Fruit fly (Drosophila melanogaster) whole organism, embryonic: Measurements from ENCODE around the gene CG8379.

ENCODE experiments used
- Awh ChIP-seq: fragments of 200-800 bp; sonication (Bioruptor generic); IDR thresholded peaks from 2 replicates; pipeline ENCODE4, ENCODE4 v1.3.6; 2022; ENCODE audit warnings: missing biosample characterization, missing genetic modification characterization
- CG10654 ChIP-seq: fragments of 200-800 bp; sonication (Bioruptor generic); optimal IDR thresholded peaks from 2 replicates; lab custom pipeline; 2016; ENCODE audit warnings: missing biosample characterization, missing genetic modification characterization
- CG11560 ChIP-seq: fragments of 200-800 bp; sonication (Bioruptor generic); IDR thresholded peaks from 3 replicates; pipeline ENCODE4 v1.3.6; 2022; ENCODE audit warnings: missing biosample characterization, missing genetic modification characterization
- CG11723 ChIP-seq: fragments of 200-800 bp; sonication (Bioruptor generic); optimal IDR thresholded peaks from 2 replicates; lab custom pipeline; 2017; ENCODE audit warnings: missing biosample characterization, mild to moderate bottlenecking, missing genetic modification characterization
- CG12104 ChIP-seq: fragments of 200-800 bp; sonication (Bioruptor generic); optimal IDR thresholded peaks from 3 replicates; lab custom pipeline; 2016; ENCODE audit warnings: missing biosample characterization, missing genetic modification characterization
- CG13287 ChIP-seq: fragments of 200-800 bp; sonication (Bioruptor generic); IDR thresholded peaks from 2 replicates; pipeline ENCODE4 v1.3.6; 2022; ENCODE audit warnings: missing biosample characterization, missing genetic modification characterization; ENCODE audit not compliant: partially characterized antibody
- CG13894 ChIP-seq: fragments of 200-800 bp; sonication (Bioruptor generic); optimal IDR thresholded peaks from 3 replicates; lab custom pipeline; 2018; ENCODE audit warnings: missing biosample characterization, mild to moderate bottlenecking, missing genetic modification characterization, moderate library complexity
- CG1647 ChIP-seq: fragments of 200-800 bp; sonication (Bioruptor generic); optimal IDR thresholded peaks from 3 replicates; lab custom pipeline; 2016; ENCODE audit warnings: missing biosample characterization, missing genetic modification characterization
- CG16815 ChIP-seq: fragments of 200-800 bp; sonication (Bioruptor generic); optimal IDR thresholded peaks from 3 replicates; lab custom pipeline; 2017; ENCODE audit warnings: missing biosample characterization, mild to moderate bottlenecking, missing genetic modification characterization
- CG16863 ChIP-seq: fragments of 200-800 bp; sonication (Bioruptor generic); optimal IDR thresholded peaks from 3 replicates; lab custom pipeline; 2016; ENCODE audit warnings: missing biosample characterization, missing genetic modification characterization
- CG1832 ChIP-seq: fragments of 200-800 bp; sonication (Bioruptor generic); optimal IDR thresholded peaks from 2 replicates; lab custom pipeline; 2017; ENCODE audit warnings: missing biosample characterization, mild to moderate bottlenecking, missing genetic modification characterization, inconsistent platforms
- CG2199 ChIP-seq: fragments of 200-800 bp; sonication (Bioruptor generic); IDR thresholded peaks from 3 replicates; pipeline ENCODE4 v1.3.6; 2022; ENCODE audit warnings: missing biosample characterization, missing genetic modification characterization
- CG3065 ChIP-seq: fragments of 200-800 bp; sonication (Bioruptor generic); optimal IDR thresholded peaks from 2 replicates; lab custom pipeline; 2016; ENCODE audit warnings: missing biosample characterization, missing genetic modification characterization
- CG3838 ChIP-seq: fragments of 200-800 bp; sonication (Bioruptor generic); optimal IDR thresholded peaks from 3 replicates; lab custom pipeline; 2016; ENCODE audit warnings: missing biosample characterization, missing genetic modification characterization
- CG4360 ChIP-seq: fragments of 200-800 bp; sonication (Bioruptor generic); IDR thresholded peaks from 2 replicates; pipeline ENCODE4 v1.3.6; 2022; ENCODE audit warnings: missing biosample characterization, missing genetic modification characterization
- CG4730 ChIP-seq: fragments of 200-800 bp; sonication (Bioruptor generic); IDR thresholded peaks from 2 replicates; pipeline ENCODE4 v1.3.6; 2022; ENCODE audit warnings: missing biosample characterization, missing genetic modification characterization
- CG6175 ChIP-seq: fragments of 200-800 bp; sonication (Bioruptor generic); IDR thresholded peaks from 3 replicates; pipeline ENCODE4 v1.3.6; 2022; ENCODE audit warnings: missing biosample characterization, missing genetic modification characterization
- CG9932 ChIP-seq: fragments of 200-800 bp; sonication (Bioruptor generic); IDR thresholded peaks from 2 replicates; pipeline ENCODE4 v1.3.6; 2022; ENCODE audit warnings: missing biosample characterization, missing genetic modification characterization
- Fer3 ChIP-seq: fragments of 200-800 bp; sonication (Bioruptor generic); optimal IDR thresholded peaks from 2 replicates; lab custom pipeline; 2018; ENCODE audit warnings: missing biosample characterization, mild to moderate bottlenecking, missing genetic modification characterization, moderate library complexity
- H2.0 ChIP-seq: fragments of 200-800 bp; sonication (Bioruptor generic); IDR thresholded peaks from 2 replicates; pipeline ENCODE4 v1.3.6; 2022; ENCODE audit warnings: missing biosample characterization, missing genetic modification characterization
- HHEX ChIP-seq: fragments of 200-800 bp; sonication (Bioruptor generic); optimal IDR thresholded peaks from 3 replicates; lab custom pipeline; 2017; ENCODE audit warnings: missing biosample characterization, mild to moderate bottlenecking, missing genetic modification characterization, missing genetic modification reagents
- HLH4C ChIP-seq: fragments of 200-800 bp; sonication (Bioruptor generic); IDR thresholded peaks from 3 replicates; pipeline ENCODE4 v1.3.6; 2022; ENCODE audit warnings: missing biosample characterization, missing genetic modification characterization; ENCODE audit not compliant: partially characterized antibody
- Lim3 ChIP-seq: fragments of 200-800 bp; sonication (Bioruptor generic); IDR thresholded peaks from 2 replicates; pipeline ENCODE4 v1.3.6; 2022; ENCODE audit warnings: missing biosample characterization, missing genetic modification characterization
- Mad ChIP-seq: fragments of 200-800 bp; sonication (Bioruptor generic); optimal IDR thresholded peaks from 2 replicates; lab custom pipeline; 2016; ENCODE audit warnings: missing biosample characterization, missing genetic modification characterization
- Meics ChIP-seq: fragments of 200-800 bp; sonication (Bioruptor generic); optimal IDR thresholded peaks from 2 replicates; lab custom pipeline; 2017; ENCODE audit warnings: missing biosample characterization, mild to moderate bottlenecking, missing genetic modification characterization
- NC2β ChIP-seq: fragments of 200-800 bp; sonication (Bioruptor generic); optimal IDR thresholded peaks from 2 replicates; lab custom pipeline; 2016; ENCODE audit warnings: missing biosample characterization, missing genetic modification characterization
- NK7.1 ChIP-seq: fragments of 200-800 bp; sonication (Bioruptor generic); optimal IDR thresholded peaks from 3 replicates; lab custom pipeline; 2016; ENCODE audit warnings: missing biosample characterization, missing genetic modification characterization
- Opbp ChIP-seq: fragments of 200-800 bp; sonication (Bioruptor generic); IDR thresholded peaks from 3 replicates; pipeline ENCODE4 v1.3.6; 2022; ENCODE audit warnings: missing biosample characterization, missing genetic modification characterization; ENCODE audit not compliant: partially characterized antibody
- Pdp1 ChIP-seq, 2 experiments: fragments of 200-800 bp; sonication (Bioruptor generic); optimal IDR thresholded peaks; 3 replicates each; lab custom pipeline; 2016; ENCODE audit warnings: missing biosample characterization in 2 of 2, missing genetic modification characterization in 2 of 2, mild to moderate bottlenecking in 1 of 2, moderate library complexity in 1 of 2
- Ravus ChIP-seq: fragments of 200-800 bp; sonication (Bioruptor generic); IDR thresholded peaks from 2 replicates; pipeline ENCODE4 v1.3.6; 2022; ENCODE audit warnings: missing biosample characterization, missing genetic modification characterization
- Sin3A ChIP-seq: fragments of >200 bp; optimal IDR thresholded peaks from 2 replicates; lab custom pipeline; 2018
- TFAM ChIP-seq: fragments of 200-800 bp; sonication (Bioruptor generic); optimal IDR thresholded peaks from 2 replicates; lab custom pipeline; 2017; ENCODE audit warnings: missing biosample characterization, missing genetic modification characterization, inconsistent platforms
- al ChIP-seq: fragments of 200-800 bp; sonication (Bioruptor generic); IDR thresholded peaks from 2 replicates; pipeline ENCODE4 v1.3.6; 2022; ENCODE audit warnings: missing biosample characterization, missing genetic modification characterization
- bigmax ChIP-seq: fragments of 200-800 bp; sonication (Bioruptor generic); optimal IDR thresholded peaks from 2 replicates; lab custom pipeline; 2018; ENCODE audit warnings: missing biosample characterization, mild to moderate bottlenecking, missing genetic modification characterization
- ci ChIP-seq: fragments of 200-800 bp; sonication (Bioruptor generic); IDR thresholded peaks from 3 replicates; pipeline ENCODE4 v1.3.6; 2022; ENCODE audit warnings: missing biosample characterization, missing genetic modification characterization
- crp ChIP-seq, 2 experiments: fragments of 200-800 bp; sonication (Bioruptor generic); optimal IDR thresholded peaks; 2 replicates in 1 of 2; 3 replicates in 1 of 2; lab custom pipeline; 2017; ENCODE audit warnings: missing biosample characterization in 2 of 2, missing genetic modification characterization in 2 of 2, mild to moderate bottlenecking in 1 of 2, moderate library complexity in 1 of 2
- danr ChIP-seq: fragments of 200-800 bp; sonication (Bioruptor generic); IDR thresholded peaks from 2 replicates; pipeline ENCODE4 v1.3.6; 2022; ENCODE audit warnings: missing biosample characterization, missing genetic modification characterization
- dimm ChIP-seq: fragments of 200-800 bp; sonication (Bioruptor generic); IDR thresholded peaks from 2 replicates; pipeline ENCODE4 v1.3.6; 2022; ENCODE audit warnings: missing biosample characterization, missing genetic modification characterization
- emc ChIP-seq: fragments of 200-800 bp; sonication (Bioruptor generic); optimal IDR thresholded peaks from 2 replicates; lab custom pipeline; 2016; ENCODE audit warnings: missing biosample characterization, missing genetic modification characterization
- ewg ChIP-seq: fragments of 200-800 bp; sonication (Bioruptor generic); optimal IDR thresholded peaks from 3 replicates; lab custom pipeline; 2017; ENCODE audit warnings: mild to moderate bottlenecking, missing biosample characterization, missing genetic modification reagents, missing genetic modification characterization
- fd102C ChIP-seq: fragments of 200-800 bp; sonication (Bioruptor generic); optimal IDR thresholded peaks from 2 replicates; lab custom pipeline; 2018; ENCODE audit warnings: missing biosample characterization, mild to moderate bottlenecking, missing genetic modification characterization, moderate library complexity
- gfzf ChIP-seq: fragments of 200-800 bp; sonication (Bioruptor generic); optimal IDR thresholded peaks from 2 replicates; lab custom pipeline; 2016; ENCODE audit warnings: missing biosample characterization, mild to moderate bottlenecking, missing genetic modification characterization, moderate library complexity
- grau ChIP-seq: fragments of 200-800 bp; optimal IDR thresholded peaks from 3 replicates; lab custom pipeline; 2019; ENCODE audit warnings: missing biosample characterization, mild to moderate bottlenecking, missing genetic modification characterization, moderate library complexity
- her ChIP-seq: fragments of 200-800 bp; sonication (Bioruptor generic); optimal IDR thresholded peaks from 2 replicates; lab custom pipeline; 2016; ENCODE audit warnings: missing biosample characterization, missing genetic modification characterization
- nau ChIP-seq: fragments of 200-800 bp; sonication (Bioruptor generic); optimal IDR thresholded peaks from 3 replicates; lab custom pipeline; 2017; ENCODE audit warnings: missing biosample characterization, mild to moderate bottlenecking, missing genetic modification characterization, missing genetic modification reagents
- salm ChIP-seq: fragments of 200-800 bp; sonication (Bioruptor generic); optimal IDR thresholded peaks from 2 replicates; lab custom pipeline; 2018; ENCODE audit warnings: missing biosample characterization, mild to moderate bottlenecking, missing genetic modification characterization
- schlank ChIP-seq: fragments of 200-800 bp; sonication (Bioruptor generic); optimal IDR thresholded peaks from 2 replicates; lab custom pipeline; 2018; ENCODE audit warnings: missing biosample characterization, mild to moderate bottlenecking, missing genetic modification characterization
- stc ChIP-seq: fragments of 200-800 bp; sonication (Bioruptor generic); IDR thresholded peaks from 2 replicates; pipeline ENCODE4 v1.3.6; 2022; ENCODE audit warnings: missing biosample characterization, missing genetic modification characterization
- sug ChIP-seq: fragments of 200-800 bp; optimal IDR thresholded peaks from 2 replicates; lab custom pipeline; 2019; ENCODE audit warnings: missing biosample characterization, mild to moderate bottlenecking, missing genetic modification characterization, moderate library complexity
- trh ChIP-seq: fragments of 200-800 bp; sonication (Bioruptor generic); optimal IDR thresholded peaks from 2 replicates; lab custom pipeline; 2016; ENCODE audit warnings: missing biosample characterization, missing genetic modification characterization
- zen ChIP-seq: fragments of 200-800 bp; sonication (Bioruptor generic); optimal IDR thresholded peaks from 3 replicates; lab custom pipeline; 2018; ENCODE audit warnings: missing biosample characterization, mild to moderate bottlenecking, missing genetic modification characterization, moderate library complexity

The CG8379 gene

DNA sequence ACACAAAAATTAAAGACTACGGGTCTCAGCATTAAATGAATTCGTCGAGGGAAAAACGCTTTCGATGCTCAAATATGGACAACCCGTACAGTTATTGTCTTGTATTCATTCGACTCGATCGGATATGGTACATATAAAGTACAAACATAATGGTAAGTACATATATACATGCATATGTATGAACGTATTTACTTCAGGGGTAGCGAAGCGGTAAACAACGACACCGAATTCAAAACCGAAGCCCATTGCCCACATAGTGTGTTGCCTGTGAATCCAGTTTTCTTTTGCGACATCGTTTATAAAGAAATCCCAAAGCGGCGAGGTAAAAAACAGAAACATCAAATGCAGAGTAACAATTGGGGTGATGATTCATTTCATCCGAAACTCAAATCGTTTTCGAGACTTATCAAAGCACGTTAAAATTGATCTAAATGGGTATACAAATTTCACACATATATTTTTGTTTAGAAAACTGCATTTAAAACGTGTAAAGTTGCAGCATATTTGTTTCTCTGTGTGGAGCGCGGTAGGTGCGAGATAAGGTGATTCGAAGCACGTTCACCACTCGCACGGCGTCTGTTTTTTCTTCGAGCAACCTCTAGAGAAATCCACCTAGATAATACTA, 11.8 kb upstream of the CG8379 start (continued):
- TF ChIP-seq ci (GFP tag; lab: Robert Waterston, UW) (peak; percentile 73; the same call in 2 of the 3 replicates), Awh (GFP tag; lab: Robert Waterston, UW) (peak; percentile 81; the same call in 1 of the 2 replicates), gfzf (GFP tag; lab: Kevin White, UChicago) (no peak), NC2β (no peak), CG4360 (GFP tag; lab: Robert Waterston, UW) (no peak), HLH4C (no peak), bigmax (no peak), stc (GFP tag; lab: Robert Waterston, UW) (peak; percentile 65), CG11560 (tag; lab: Robert Waterston, UW) (no peak), Mad (GFP tag; lab: Kevin White, UChicago) (no peak), grau (tag; lab: Kevin White, UChicago) (peak; percentile 37), CG16863 (GFP tag; lab: Kevin White, UChicago) (peak; percentile 47), dimm (GFP tag; lab: Robert Waterston, UW) (no peak), danr (GFP tag; lab: Robert Waterston, UW) (peak; percentile 27; the same call in 1 of the 2 replicates), Ravus (GFP tag; lab: Robert Waterston, UW) (no peak), emc (no peak), CG10654 (GFP tag; lab: Kevin White, UChicago) (no peak), CG9932 (peak; percentile 73), ewg (GFP tag; lab: Kevin White, UChicago) (peak; percentile 9), crp (GFP tag; optimal IDR thresholded peaks at IDR 0.05; lab: Kevin White, UChicago) (no peak), fd102C (GFP tag; lab: Kevin White, UChicago) (no peak), CG16815 (GFP tag; lab: Kevin White, UChicago) (no peak), CG13894 (peak; percentile 88), salm (tag; lab: Kevin White, UChicago) (peak; percentile 26), CG13287 (no peak), TFAM (GFP tag; lab: Kevin White, UChicago) (no peak), CG6175 (GFP tag; lab: Robert Waterston, UW) (no peak), Lim3 (GFP tag; lab: Robert Waterston, UW) (no peak), CG3838 (no peak), CG12104 (GFP tag; lab: Kevin White, UChicago) (no peak), nau (peak; percentile 43), trh (GFP tag; lab: Kevin White, UChicago) (peak; percentile 4), al (GFP tag; lab: Robert Waterston, UW) (peak; percentile 46; the same call in 1 of the 2 replicates), NK7.1 (GFP tag; lab: Kevin White, UChicago) (no peak), sug (tag; lab: Kevin White, UChicago) (no peak), Opbp (GFP tag; lab: Robert Waterston, UW) (no peak), schlank (tag; lab: Kevin White, UChicago) (peak; percentile 20), CG3065 (no peak), CG4730 (GFP tag; lab: Robert Waterston, UW) (0 out of 2 replicates have a peak, but pooled peaks have one; percentile 28), CG2199 (GFP tag; lab: Robert Waterston, UW) (peak; percentile 85), Meics (no peak), HHEX (GFP tag; lab: Kevin White, UChicago) (peak; percentile 54), zen (tag; lab: Kevin White, UChicago) (no peak), Pdp1 (GFP tag; optimal IDR thresholded peaks at IDR 0.05; lab: Kevin White, UChicago) (peak; percentile 32 to 56), Fer3 (tag; lab: Kevin White, UChicago) (peak; percentile 39), CG1832 (GFP tag; lab: Kevin White, UChicago) (no peak), Sin3A (lab: Kevin White, UChicago) (no peak), CG1647 (GFP tag; lab: Kevin White, UChicago) (peak; percentile 18), H2.0 (GFP tag; lab: Robert Waterston, UW) (0 out of 2 replicates have a peak, but pooled peaks have one; percentile 37), CG11723 (no peak), her (no peak)
